Fruit fly (Drosophila melanogaster): ENCODE data around the gene CG2983.

Gene CG2983

DNA sequence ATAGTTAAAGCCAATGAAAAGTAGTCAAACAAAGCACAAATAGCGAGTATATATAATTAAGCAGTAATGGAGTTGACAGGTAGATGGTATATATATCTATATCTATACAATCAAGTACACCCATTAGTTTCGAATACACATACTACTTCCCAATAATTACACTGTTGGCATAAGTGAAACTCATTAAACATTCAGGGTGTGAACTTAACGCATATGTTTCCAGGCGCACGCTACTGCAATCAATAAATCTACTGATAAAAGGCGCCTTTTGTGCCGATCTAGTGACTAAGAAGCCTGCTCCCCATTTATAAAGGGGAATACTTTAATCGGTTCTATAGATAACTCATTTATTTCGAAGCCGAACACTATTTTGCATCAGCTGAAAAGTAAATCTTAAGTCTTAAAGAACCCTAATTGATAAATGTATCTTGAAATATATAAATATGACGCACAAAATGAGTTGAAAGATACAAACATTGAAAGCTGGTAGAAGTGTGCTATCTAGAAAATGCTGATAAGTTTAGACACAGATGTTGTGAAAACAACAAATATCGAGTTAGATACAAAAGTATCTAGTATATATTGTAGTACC, 36.4 kb downstream of the CG2983 start (continued):
- TF ChIP-seq CG10543 (GFP tag; optimal IDR thresholded peaks at IDR 0.05) (peak; percentile 7), ash1 (GFP tag; optimal IDR thresholded peaks at IDR 0.05) (no peak), bbx (GFP tag; IDR thresholded peaks at IDR 0.05; ENCODE audit: partially characterized antibody) (no peak), CG13123 (GFP tag; optimal IDR thresholded peaks at IDR 0.05) (no peak), dysf (GFP tag; IDR thresholded peaks at IDR 0.05) (no peak), shn (GFP tag; optimal IDR thresholded peaks at IDR 0.05) (no peak), pros (GFP tag; optimal IDR thresholded peaks at IDR 0.05) (no peak), MTF-1 (GFP tag; optimal IDR thresholded peaks at IDR 0.05; ENCODE audit: borderline replicate concordance) (no peak), CG15073 (GFP tag; optimal IDR thresholded peaks at IDR 0.05) (no peak), tx (GFP tag; optimal IDR thresholded peaks at IDR 0.05) (no peak), CrebB (tag; optimal IDR thresholded peaks at IDR 0.05) (no peak), trh (GFP tag; optimal IDR thresholded peaks at IDR 0.05) (no peak), dpn (GFP tag; optimal IDR thresholded peaks at IDR 0.05) (no peak), Pdp1 (GFP tag; optimal IDR thresholded peaks at IDR 0.05) (peak in 1 of 2 experiments; percentile 36), sug (tag; optimal IDR thresholded peaks at IDR 0.05) (no peak), repo (GFP tag; optimal IDR thresholded peaks at IDR 0.05) (no peak), CHES-1-like (GFP tag; optimal IDR thresholded peaks at IDR 0.05) (no peak), tup (GFP tag; optimal IDR thresholded peaks at IDR 0.05) (no peak), Antp (GFP tag; optimal IDR thresholded peaks at IDR 0.05) (no peak), grn (GFP tag; optimal IDR thresholded peaks at IDR 0.05) (peak; percentile 9), CG18476 (GFP tag; optimal IDR thresholded peaks at IDR 0.05) (no peak), C15 (GFP tag; IDR thresholded peaks at IDR 0.05) (no peak), Ets97D (GFP tag; optimal IDR thresholded peaks at IDR 0.05) (no peak), CG15696 (tag; optimal IDR thresholded peaks at IDR 0.05) (no peak), sr (GFP tag; IDR thresholded peaks at IDR 0.05) (no peak), Atf6 (GFP tag; IDR thresholded peaks at IDR 0.05) (no peak), NFAT (GFP tag; IDR thresholded peaks at IDR 0.05) (no peak), Hr78 (GFP tag; optimal IDR thresholded peaks at IDR 0.05) (no peak), btn (GFP tag; optimal IDR thresholded peaks at IDR 0.05) (no peak), ftz-f1 (GFP tag; optimal IDR thresholded peaks at IDR 0.05) (no peak), CG12219 (GFP tag; optimal IDR thresholded peaks at IDR 0.05) (no peak)

DNA sequence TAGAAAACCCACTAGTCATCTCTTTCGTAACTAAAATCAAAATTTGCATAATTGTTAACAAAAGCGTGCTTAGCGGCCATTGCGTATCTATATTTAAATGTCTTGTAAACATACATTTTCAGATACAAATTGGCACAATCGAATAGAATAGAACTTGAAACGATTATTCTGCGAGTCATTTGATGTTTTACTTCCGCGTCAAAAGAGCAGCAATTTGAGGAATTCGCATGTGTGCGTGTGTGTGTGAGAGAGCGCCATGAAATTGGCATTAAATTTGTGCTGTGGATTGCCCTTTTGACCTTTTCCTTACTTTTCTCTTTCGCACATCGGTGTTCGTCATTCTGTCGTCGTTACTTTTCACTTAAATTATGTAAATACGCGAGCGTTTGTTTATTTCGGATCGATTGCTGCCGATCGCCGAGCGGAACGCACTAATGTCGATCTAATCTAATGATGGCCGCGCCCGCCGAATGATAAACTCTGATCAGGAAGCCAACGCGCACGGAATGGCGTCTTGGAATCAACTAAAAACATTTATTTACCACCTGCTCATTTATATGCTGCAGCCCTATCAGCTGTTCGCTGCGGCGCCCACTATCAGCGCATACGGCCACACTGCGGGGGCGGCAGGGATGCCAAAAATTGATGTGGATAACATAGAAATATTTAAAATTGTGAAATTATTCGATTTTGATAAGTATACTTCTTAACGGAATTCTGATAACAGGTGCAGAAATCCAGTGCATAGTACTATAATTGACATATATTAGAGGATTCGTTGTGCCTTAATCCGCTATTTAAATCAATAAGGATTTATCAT, 37.5 kb downstream of the CG2983 start:
- no peak for TF ChIP-seq CG7357 (GFP tag; IDR thresholded peaks at IDR 0.05)
- TF ChIP-seq dysf (GFP tag; IDR thresholded peaks at IDR 0.05) = peak; percentile 50; the same call in 1 of the 3 replicates
- TF ChIP-seq Bgb (GFP tag; IDR thresholded peaks at IDR 0.05; ENCODE audit: partially characterized antibody) = peak; percentile 59
- no peak for TF ChIP-seq btn (GFP tag; optimal IDR thresholded peaks at IDR 0.05)
- TF ChIP-seq MESR4 (GFP tag; optimal IDR thresholded peaks at IDR 0.05) = peak; percentile 41
- peak; percentile 13; the same call in 1 of the 2 replicates for TF ChIP-seq ssp (GFP tag; IDR thresholded peaks at IDR 0.05)
- TF ChIP-seq tx (GFP tag; optimal IDR thresholded peaks at IDR 0.05) = peak; percentile 0
- TF ChIP-seq CG17568 (GFP tag; optimal IDR thresholded peaks at IDR 0.05) = no peak
- no peak for TF ChIP-seq ap (GFP tag; IDR thresholded peaks at IDR 0.05)
- peak; percentile 11 for TF ChIP-seq CG15696 (tag; optimal IDR thresholded peaks at IDR 0.05)
- TF ChIP-seq Sox102F (GFP tag; optimal IDR thresholded peaks at IDR 0.05) = peak; percentile 16
- no peak for TF ChIP-seq br (optimal IDR thresholded peaks at IDR 0.05)
- TF ChIP-seq CG5953 (GFP tag; IDR thresholded peaks at IDR 0.05) = peak; percentile 61; the same call in 1 of the 2 replicates
- TF ChIP-seq Sry-β (GFP tag; optimal IDR thresholded peaks at IDR 0.05) = peak; percentile 61
- TF ChIP-seq CG7372 (GFP tag; IDR thresholded peaks at IDR 0.05) = no peak; the same call in 1 of the 2 replicates
- no peak; the same call in 2 of the 3 replicates for TF ChIP-seq B-H1 (GFP tag; IDR thresholded peaks at IDR 0.05)
- TF ChIP-seq gem (tag; optimal IDR thresholded peaks at IDR 0.05) = no peak
- peak; percentile 66 for TF ChIP-seq gfzf (GFP tag; optimal IDR thresholded peaks at IDR 0.05)
- no peak for TF ChIP-seq CG12744 (GFP tag; optimal IDR thresholded peaks at IDR 0.05)
- peak; percentile 35; the same call in 1 of the 2 replicates for TF ChIP-seq Awh (GFP tag; IDR thresholded peaks at IDR 0.05)
- TF ChIP-seq CG12299 (tag; optimal IDR thresholded peaks at IDR 0.05) = no peak
- peak; percentile 57 for TF ChIP-seq CG15269 (tag; optimal IDR thresholded peaks at IDR 0.05)

All from whole organism, embryonic.